Fruit fly (Drosophila melanogaster) Kc167 (cell line): Measurements from ENCODE around the gene Fim.

ENCODE experiments used
- Sin3A ChIP-seq: fragments of >200 bp; optimal IDR thresholded peaks from 2 replicates; lab custom pipeline; 2018; ENCODE audit warnings: missing external identifiers
- h ChIP-seq: fragments of >200 bp; optimal IDR thresholded peaks from 3 replicates; lab custom pipeline; 2018; ENCODE audit warnings: missing external identifiers
- insv ChIP-seq: fragments of >200 bp; optimal IDR thresholded peaks from 3 replicates; lab custom pipeline; 2018; ENCODE audit warnings: missing external identifiers
- psq ChIP-seq: fragments of >200 bp; optimal IDR thresholded peaks from 2 replicates; lab custom pipeline; 2017; ENCODE audit warnings: missing external identifiers
- ttk ChIP-seq: sonication (Bioruptor generic); optimal IDR thresholded peaks from 2 replicates; lab custom pipeline; 2017; ENCODE audit warnings: missing external identifiers

DNA sequence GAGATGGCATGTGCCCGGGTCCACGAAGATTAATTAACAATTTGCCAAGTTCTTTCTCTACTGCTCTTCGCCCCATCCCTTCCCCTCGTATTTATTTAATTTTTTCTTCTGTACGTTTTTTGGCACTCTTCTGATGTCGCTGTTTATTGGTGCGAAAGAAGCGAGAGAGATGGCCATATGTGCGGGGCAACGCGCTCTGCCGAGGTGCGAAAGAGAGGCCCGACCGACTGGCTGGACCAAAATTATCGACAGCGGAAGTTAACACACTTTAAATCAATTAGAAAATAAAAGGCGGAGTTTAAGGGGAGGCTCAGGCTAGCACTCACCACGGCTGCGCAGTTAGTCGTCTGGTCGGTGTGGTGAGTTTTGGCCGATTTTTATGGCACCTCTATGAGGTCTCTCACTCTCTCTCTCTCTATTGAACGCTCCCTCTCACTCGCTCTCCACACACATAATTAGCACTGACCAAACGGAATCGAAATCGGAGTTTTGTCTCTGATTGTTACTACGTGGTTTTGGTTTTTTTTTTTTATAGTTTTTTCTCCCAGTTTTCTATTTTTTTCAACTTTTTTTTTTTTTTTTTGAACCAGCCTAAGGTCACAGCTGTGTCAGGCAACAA lies 44.2 kb upstream of the Fim start:
- TF ChIP-seq h (lab: Kevin White, UChicago): no peak
- TF ChIP-seq ttk: no peak
- no peak for TF ChIP-seq insv (lab: Kevin White, UChicago)
- TF ChIP-seq Sin3A: no peak
- no peak for TF ChIP-seq psq (lab: Kevin White, UChicago)
